Worm (Caenorhabditis elegans) whole organism, mixed stage, embryonic: ENCODE data around the gene zig-6.

Experiments
- ceh-83 ChIP-seq: fragments of 200-800 bp; sonication (Bioruptor generic); optimal IDR thresholded peaks from 2 replicates; lab custom pipeline; 2018; ENCODE audit warnings: mild to moderate bottlenecking, missing genetic modification characterization, missing compliant biosample characterization
- ces-1 ChIP-seq: fragments of 150-350 bp; optimal IDR thresholded peaks from 2 replicates; lab custom pipeline; 2014; ENCODE audit warnings: missing biosample characterization, missing genetic modification reagents, missing genetic modification characterization
- mab-5 ChIP-seq: fragments of 150-350 bp; optimal IDR thresholded peaks from 2 replicates; lab custom pipeline; 2014; ENCODE audit warnings: missing biosample characterization, missing genetic modification characterization
- nhr-12 ChIP-seq: fragments of 150-350 bp; optimal IDR thresholded peaks from 2 replicates; lab custom pipeline; 2014; ENCODE audit warnings: missing biosample characterization, missing genetic modification characterization
- nhr-76 ChIP-seq: sonication (generic microtip); optimal IDR thresholded peaks from 2 replicates; lab custom pipeline; 2017; ENCODE audit warnings: missing biosample characterization, missing genetic modification characterization
- pha-4 ChIP-seq: fragments of 150-350 bp; optimal IDR thresholded peaks from 2 replicates; lab custom pipeline; 2018; ENCODE audit warnings: missing biosample characterization, missing genetic modification reagents, missing genetic modification characterization
- sem-2 ChIP-seq: fragments of 200-800 bp; sonication (Bioruptor generic); optimal IDR thresholded peaks from 2 replicates; lab custom pipeline; 2018; ENCODE audit warnings: mild to moderate bottlenecking, missing genetic modification characterization, missing compliant biosample characterization
- ztf-11 ChIP-seq: fragments of 150-350 bp; optimal IDR thresholded peaks from 2 replicates; lab custom pipeline; 2014; ENCODE audit warnings: missing biosample characterization, missing genetic modification characterization

ce11 chrX:5205561-5205960, 16.7 kb upstream of the zig-6 start, which contains the start of gene H28G03.2:
- TF ChIP-seq pha-4 (tag; lab: Kevin White, UChicago): no peak
- TF ChIP-seq ztf-11 (tag; lab: Kevin White, UChicago): no peak
- TF ChIP-seq sem-2 (GFP tag; lab: Kevin White, UChicago): no peak
- TF ChIP-seq ces-1 (GFP tag; lab: Kevin White, UChicago): no peak
- TF ChIP-seq ceh-83 (GFP tag; lab: Kevin White, UChicago): no peak
- TF ChIP-seq nhr-12 (tag; lab: Kevin White, UChicago): no peak
- no peak for TF ChIP-seq nhr-76
- TF ChIP-seq mab-5: no peak
